Worm (Caenorhabditis elegans): ENCODE measurements around the gene F20G2.1.

Gene F20G2.1

DNA sequence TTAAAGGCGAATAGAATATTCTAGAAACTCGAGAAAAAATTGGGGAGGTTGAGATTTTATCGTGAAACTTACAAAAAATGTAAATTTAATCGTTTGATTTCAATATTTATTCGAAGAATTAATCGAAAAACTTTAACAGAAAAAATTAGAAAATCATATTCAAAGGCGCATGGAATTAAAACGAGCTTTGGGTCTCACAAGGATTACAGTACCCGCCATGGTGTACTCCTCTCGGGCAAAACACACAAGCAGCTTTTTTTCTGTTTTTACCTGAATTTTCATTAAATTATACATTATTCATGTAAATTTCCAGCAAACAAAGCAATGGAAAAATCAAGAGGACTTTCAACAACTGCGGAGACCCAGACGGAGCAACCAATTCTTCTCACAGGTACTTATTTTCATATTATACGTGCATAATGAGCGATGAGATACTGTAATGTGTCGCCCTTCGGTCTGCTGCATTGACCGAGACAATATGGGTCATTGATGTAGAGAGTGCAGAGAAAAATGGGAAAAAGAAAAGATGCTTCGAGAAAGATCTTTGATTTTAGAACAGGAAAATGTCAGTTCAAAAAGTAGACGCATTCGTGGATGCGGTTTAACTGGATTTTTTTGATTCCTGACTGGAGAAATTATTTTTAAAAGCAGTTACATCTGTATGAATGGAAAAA lies 34.0 kb upstream of the F20G2.1 start, which contains the start of the genes F53C11.4 and F53C11.5 (continued):
- no peak for TF ChIP-seq mxl-1 (tag; optimal IDR thresholded peaks at IDR 0.05)
- TF ChIP-seq him-1 (tag; optimal IDR thresholded peaks at IDR 0.05): no peak
- TF ChIP-seq madf-3 (GFP tag; IDR thresholded peaks at IDR 0.05): no peak
- TF ChIP-seq tlf-1 (GFP tag; optimal IDR thresholded peaks at IDR 0.05): peak; percentile 28
- TF ChIP-seq lsy-27 (tag; optimal IDR thresholded peaks at IDR 0.05; ENCODE audit: borderline replicate concordance, insufficient read depth): no peak
- peak; percentile 14; the same call in 1 of the 2 replicates for TF ChIP-seq mcd-1 (GFP tag; IDR thresholded peaks at IDR 0.05)
- peak; percentile 20 for TF ChIP-seq snpc-4 (GFP tag; optimal IDR thresholded peaks at IDR 0.05)
- TF ChIP-seq snpc-4 (tag; optimal IDR thresholded peaks at IDR 0.05): peak in 2 of 4 experiments; percentile 18 to 42
- peak; percentile 88 for TF ChIP-seq lsl-1 (GFP tag; optimal IDR thresholded peaks at IDR 0.05)
- no peak for TF ChIP-seq chd-7 (tag; optimal IDR thresholded peaks at IDR 0.05)
- TF ChIP-seq D2030.7 (GFP tag; IDR thresholded peaks at IDR 0.05): peak; percentile 25; the same call in 1 of the 2 replicates
- TF ChIP-seq fkh-3 (tag; optimal IDR thresholded peaks at IDR 0.05): no peak
- no peak for TF ChIP-seq ztf-28 (GFP tag; IDR thresholded peaks at IDR 0.05)
- TF ChIP-seq let-607 (tag; optimal IDR thresholded peaks at IDR 0.05): no peak
- no peak for TF ChIP-seq athp-1 (tag; optimal IDR thresholded peaks at IDR 0.05)
- TF ChIP-seq repo-1 (tag; optimal IDR thresholded peaks at IDR 0.05): no peak
- TF ChIP-seq attf-6 (GFP tag; IDR thresholded peaks at IDR 0.05): no peak
- TF ChIP-seq attf-5 (GFP tag; optimal IDR thresholded peaks at IDR 0.05): peak; percentile 13
- peak; percentile 53; the same call in 1 of the 2 replicates for TF ChIP-seq dox-1 (GFP tag; IDR thresholded peaks at IDR 0.05)
- no peak for TF ChIP-seq aptf-2 (GFP tag; conservative IDR thresholded peaks at IDR 0.05)
- no peak for TF ChIP-seq lin-40 (tag; optimal IDR thresholded peaks at IDR 0.05)
- TF ChIP-seq ets-4 (GFP tag; optimal IDR thresholded peaks at IDR 0.05): no peak
- peak; percentile 54 for TF ChIP-seq xnd-1 (tag; optimal IDR thresholded peaks at IDR 0.05)
- TF ChIP-seq F22D6.2 (tag; optimal IDR thresholded peaks at IDR 0.05): no peak
- TF ChIP-seq zim-3 (tag; optimal IDR thresholded peaks at IDR 0.05): no peak
- TF ChIP-seq hsf-1 (GFP tag; IDR thresholded peaks at IDR 0.05): peak; percentile 76
- TF ChIP-seq B0019.2 (GFP tag; conservative IDR thresholded peaks at IDR 0.05): no peak
- no peak for TF ChIP-seq hrde-1 (tag; optimal IDR thresholded peaks at IDR 0.05; ENCODE audit: borderline replicate concordance)
- TF ChIP-seq ZK185.1 (tag; optimal IDR thresholded peaks at IDR 0.05; ENCODE audit: poor library complexity, severe bottlenecking): no peak
- no peak for TF ChIP-seq aptf-3 (GFP tag; IDR thresholded peaks at IDR 0.05)
- no peak for TF ChIP-seq B0035.1 (tag; optimal IDR thresholded peaks at IDR 0.05)
- no peak for TF ChIP-seq bed-2 (GFP tag; IDR thresholded peaks at IDR 0.05)
- TF ChIP-seq Y53G8AR.9 (GFP tag; conservative IDR thresholded peaks at IDR 0.05): no peak
- no peak for TF ChIP-seq sea-2 (GFP tag; IDR thresholded peaks at IDR 0.05)
- TF ChIP-seq F10E7.11 (tag; optimal IDR thresholded peaks at IDR 0.05): no peak
- no peak for TF ChIP-seq mes-4 (tag; optimal IDR thresholded peaks at IDR 0.05)
- no peak for TF ChIP-seq bed-1 (GFP tag; IDR thresholded peaks at IDR 0.05)
- no peak for TF ChIP-seq T26A5.8 (tag; optimal IDR thresholded peaks at IDR 0.05)
- TF ChIP-seq F33H1.4 (GFP tag; IDR thresholded peaks at IDR 0.05): peak; percentile 89
- TF ChIP-seq nhr-90 (tag; optimal IDR thresholded peaks at IDR 0.05): no peak
- no peak for TF ChIP-seq ceh-27 (GFP tag; optimal IDR thresholded peaks at IDR 0.05)
- peak; percentile 33 for TF ChIP-seq nhr-80 (tag; optimal IDR thresholded peaks at IDR 0.05)
- TF ChIP-seq nhr-27 (tag; optimal IDR thresholded peaks at IDR 0.05): no peak
- TF ChIP-seq attf-3 (GFP tag; conservative IDR thresholded peaks at IDR 0.05): no peak
- no peak for TF ChIP-seq ama-1 (optimal IDR thresholded peaks at IDR 0.05)
- no peak for TF ChIP-seq ama-1 (GFP tag; optimal IDR thresholded peaks at IDR 0.05)
- no peak for TF ChIP-seq tbx-9 (tag; optimal IDR thresholded peaks at IDR 0.05; ENCODE audit: borderline replicate concordance)
- peak; percentile 75 for TF ChIP-seq pha-4 (tag; optimal IDR thresholded peaks at IDR 0.05)

Measured in whole organism, young adult.